Fruit fly (Drosophila melanogaster) whole organism, wandering third instar larva: ENCODE data around the gene ZnT33D.

Experiments used
- CG9705 ChIP-seq: fragments of 200-800 bp; sonication (Bioruptor generic); optimal IDR thresholded peaks from 2 replicates; lab custom pipeline; 2018; ENCODE audit warnings: missing biosample characterization, mild to moderate bottlenecking, missing genetic modification characterization
- Dfd ChIP-seq: fragments of >200 bp; optimal IDR thresholded peaks from 2 replicates; lab custom pipeline; 2017; ENCODE audit warnings: missing biosample characterization, missing genetic modification characterization
- GATAd ChIP-seq: sonication (Bioruptor generic); optimal IDR thresholded peaks from 2 replicates; lab custom pipeline; 2016; ENCODE audit warnings: missing biosample characterization, missing genetic modification characterization
- Hnf4 ChIP-seq: fragments of 200-800 bp; sonication (Bioruptor generic); optimal IDR thresholded peaks from 2 replicates; lab custom pipeline; 2016; ENCODE audit warnings: missing biosample characterization, mild to moderate bottlenecking, missing genetic modification characterization
- Hr78 ChIP-seq: fragments of >200 bp; optimal IDR thresholded peaks from 2 replicates; lab custom pipeline; 2017; ENCODE audit warnings: missing biosample characterization, missing genetic modification characterization
- Jra ChIP-seq: sonication (Bioruptor generic); optimal IDR thresholded peaks from 2 replicates; lab custom pipeline; 2016; ENCODE audit warnings: missing biosample characterization, missing genetic modification characterization
- Mio ChIP-seq: sonication (Bioruptor generic); optimal IDR thresholded peaks from 2 replicates; lab custom pipeline; 2016; ENCODE audit warnings: missing biosample characterization, missing genetic modification characterization
- Myc ChIP-seq: fragments of >200 bp; optimal IDR thresholded peaks from 2 replicates; lab custom pipeline; 2017
- N ChIP-seq: fragments of >200 bp; optimal IDR thresholded peaks from 2 replicates; lab custom pipeline; 2018; ENCODE audit warnings: missing biosample characterization, missing external identifiers, missing genetic modification characterization
- OdsH ChIP-seq: fragments of 200-800 bp; sonication (Bioruptor generic); optimal IDR thresholded peaks from 2 replicates; lab custom pipeline; 2016; ENCODE audit warnings: missing biosample characterization, mild to moderate bottlenecking, missing genetic modification characterization
- Rel ChIP-seq, 2 experiments: fragments of 200-800 bp; sonication (Bioruptor generic) in 1 of 2; optimal IDR thresholded peaks; 2 replicates in 1 of 2; 3 replicates in 1 of 2; lab custom pipeline; 2016 to 2019; ENCODE audit warnings: mild to moderate bottlenecking in 2 of 2, missing biosample characterization in 2 of 2, missing genetic modification characterization in 2 of 2, moderate library complexity in 1 of 2
- Sp1 ChIP-seq: fragments of 200-800 bp; sonication (Bioruptor generic); optimal IDR thresholded peaks from 3 replicates; lab custom pipeline; 2019; ENCODE audit warnings: missing biosample characterization, mild to moderate bottlenecking, missing genetic modification characterization, moderate library complexity
- Vsx2 ChIP-seq: fragments of 200-300, 225-300 bp; sonication (Bioruptor generic); optimal IDR thresholded peaks from 2 replicates; lab custom pipeline; 2018; ENCODE audit warnings: missing biosample characterization, missing genetic modification characterization; ENCODE audit not compliant: partially characterized antibody
- br ChIP-seq: fragments of 200-800 bp; sonication (Bioruptor generic); optimal IDR thresholded peaks from 2 replicates; lab custom pipeline; 2016; ENCODE audit warnings: missing biosample characterization, missing genetic modification characterization
- brk ChIP-seq: fragments of 200-800 bp; sonication (Bioruptor generic); optimal IDR thresholded peaks from 2 replicates; lab custom pipeline; 2016; ENCODE audit warnings: missing biosample characterization, mild to moderate bottlenecking, missing genetic modification characterization
- dl ChIP-seq, 2 experiments: fragments of 175-275, 200-275 bp in 1 of 2; fragments of 200-275 bp in 1 of 2; sonication (Bioruptor generic); optimal IDR thresholded peaks; lab custom pipeline; 2018; ENCODE audit warnings: mild to moderate bottlenecking in 2 of 2, missing biosample characterization in 2 of 2, missing genetic modification characterization in 2 of 2, moderate library complexity in 2 of 2; ENCODE audit not compliant: partially characterized antibody in 2 of 2, insufficient read depth in 1 of 2
- dmrt93B ChIP-seq: fragments of 200-800 bp; sonication (Bioruptor generic); optimal IDR thresholded peaks from 2 replicates; lab custom pipeline; 2018; ENCODE audit warnings: missing biosample characterization, mild to moderate bottlenecking, missing genetic modification characterization
- ey ChIP-seq: fragments of 200-800 bp; sonication (Bioruptor generic); optimal IDR thresholded peaks from 2 replicates; lab custom pipeline; 2016; ENCODE audit warnings: missing biosample characterization, missing genetic modification characterization
- foxo ChIP-seq, 2 experiments: fragments of 200-800 bp; sonication (Bioruptor generic); optimal IDR thresholded peaks; 2 replicates in 1 of 2; 3 replicates in 1 of 2; lab custom pipeline; 2016 to 2017; ENCODE audit warnings: missing biosample characterization in 2 of 2, missing genetic modification characterization in 2 of 2
- fru ChIP-seq: fragments of 200-800 bp; sonication (Bioruptor generic); optimal IDR thresholded peaks from 3 replicates; lab custom pipeline; 2016; ENCODE audit warnings: missing biosample characterization, mild to moderate bottlenecking, missing genetic modification characterization
- h ChIP-seq: fragments of 200-800 bp; sonication (Bioruptor generic); optimal IDR thresholded peaks from 3 replicates; lab custom pipeline; 2016; ENCODE audit warnings: missing biosample characterization, mild to moderate bottlenecking, missing genetic modification characterization
- jim ChIP-seq: fragments of 175-275, 200-325 bp; sonication (Bioruptor generic); optimal IDR thresholded peaks from 2 replicates; lab custom pipeline; 2016; ENCODE audit warnings: missing biosample characterization, mild to moderate bottlenecking, missing genetic modification characterization
- lola ChIP-seq: fragments of >200 bp; optimal IDR thresholded peaks from 2 replicates; lab custom pipeline; 2017; ENCODE audit warnings: missing biosample characterization, missing genetic modification characterization
- pan ChIP-seq: fragments of >200 bp; optimal IDR thresholded peaks from 2 replicates; lab custom pipeline; 2017
- psq ChIP-seq: fragments of 200-800 bp; sonication (Bioruptor generic); optimal IDR thresholded peaks from 3 replicates; lab custom pipeline; 2017; ENCODE audit warnings: missing biosample characterization, mild to moderate bottlenecking, missing genetic modification characterization, moderate library complexity
- rgr ChIP-seq: fragments of 200-800 bp; sonication (Bioruptor generic); optimal IDR thresholded peaks from 3 replicates; lab custom pipeline; 2016; ENCODE audit warnings: missing biosample characterization, mild to moderate bottlenecking, missing genetic modification characterization
- sv ChIP-seq: fragments of 200-800 bp; sonication (Bioruptor generic); optimal IDR thresholded peaks from 3 replicates; lab custom pipeline; 2016; ENCODE audit warnings: missing biosample characterization, missing genetic modification characterization
- tai ChIP-seq: sonication (Bioruptor generic); optimal IDR thresholded peaks from 2 replicates; lab custom pipeline; 2016; ENCODE audit warnings: missing biosample characterization, missing genetic modification characterization
- usp ChIP-seq: fragments of >200 bp; optimal IDR thresholded peaks from 2 replicates; lab custom pipeline; 2017; ENCODE audit warnings: missing biosample characterization, missing genetic modification characterization
- woc ChIP-seq: sonication (Bioruptor generic); optimal IDR thresholded peaks from 2 replicates; lab custom pipeline; 2016; ENCODE audit warnings: missing biosample characterization, mild to moderate bottlenecking, missing genetic modification characterization

The ZnT33D gene

DNA sequence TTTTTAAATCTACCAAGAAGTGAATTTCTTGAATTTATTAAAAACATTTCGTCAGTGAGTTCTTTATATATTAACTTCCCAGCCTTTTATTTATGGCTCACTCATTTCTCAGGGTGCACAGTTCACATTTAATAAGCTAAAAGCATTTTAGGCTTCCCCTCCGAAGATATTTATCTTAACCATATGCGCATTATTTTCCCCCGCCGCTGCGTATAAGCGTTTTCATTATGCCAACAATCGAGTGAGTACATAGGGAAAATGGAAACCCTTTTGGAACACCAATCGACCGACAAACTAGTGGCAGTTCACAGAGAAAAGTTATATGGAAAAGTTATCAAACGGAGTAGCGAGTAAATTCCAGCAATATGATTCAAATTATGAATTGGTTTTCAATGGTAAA, 26.3 kb upstream of the ZnT33D start, which contains the start of gene Gr33a:
TSS of gene Gr33a (plus strand) at position 301 of the 400 bp plus-strand sequence.
- TF ChIP-seq foxo (GFP tag; optimal IDR thresholded peaks at IDR 0.05; lab: Kevin White, UChicago) (no peak), N (GFP tag; lab: Kevin White, UChicago) (no peak), Vsx2 (GFP tag; lab: Kevin White, UChicago) (no peak), psq (GFP tag; lab: Kevin White, UChicago) (no peak), GATAd (GFP tag; lab: Kevin White, UChicago) (no peak), Mio (GFP tag; lab: Kevin White, UChicago) (no peak), CG9705 (GFP tag; lab: Kevin White, UChicago) (no peak), Hnf4 (GFP tag; lab: Kevin White, UChicago) (no peak)

DNA sequence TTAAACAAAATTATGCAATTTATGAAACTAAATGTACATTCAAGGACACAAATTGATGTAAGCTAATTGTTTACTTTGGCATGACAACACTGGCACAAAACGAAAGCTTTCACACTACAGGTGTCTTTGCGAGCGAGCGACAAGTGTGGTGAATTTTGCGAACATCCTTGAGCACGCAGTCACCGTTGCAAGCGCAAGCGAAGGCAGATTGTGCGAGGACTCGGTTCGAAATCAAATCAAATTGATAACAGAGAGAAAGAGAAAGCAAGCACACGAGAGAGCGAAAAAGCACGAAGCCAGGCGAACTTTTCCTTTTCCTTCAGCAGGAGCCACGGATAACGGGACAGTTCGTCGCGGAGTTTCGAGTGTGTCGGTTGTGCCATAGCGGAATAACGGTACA, 21.6 kb upstream of the ZnT33D start, which contains the start of gene CG31760:
TSS of gene CG31760 (plus strand) at position 342 of the 400 bp plus-strand sequence.
- no peak for TF ChIP-seq brk
- no peak for TF ChIP-seq GATAd (GFP tag; lab: Kevin White, UChicago)
- TF ChIP-seq Rel (GFP tag; optimal IDR thresholded peaks at IDR 0.05; lab: Kevin White, UChicago), result no peak
- TF ChIP-seq Rel (tag; optimal IDR thresholded peaks at IDR 0.05; lab: Kevin White, UChicago), result no peak
- TF ChIP-seq br, result no peak
- no peak for TF ChIP-seq ey (GFP tag; lab: Kevin White, UChicago)

DNA sequence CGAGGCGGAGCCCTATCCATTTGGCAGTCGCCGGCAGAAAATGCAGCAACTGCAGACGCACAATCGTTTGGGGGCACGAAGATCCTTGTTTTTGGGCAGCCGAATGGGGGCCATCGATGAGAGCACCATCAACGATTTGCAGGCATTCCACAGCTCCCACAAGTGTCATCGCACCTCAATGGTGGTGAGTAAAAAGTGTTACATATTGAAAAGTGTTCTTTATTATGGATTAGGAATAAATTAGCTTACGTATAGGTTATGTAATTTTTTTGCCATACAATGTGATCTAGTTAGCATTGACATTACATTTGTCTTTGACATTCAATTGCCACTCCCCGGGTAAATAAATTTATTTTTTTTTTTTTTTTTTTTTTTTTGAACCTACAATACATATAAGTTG, 2.6 kb upstream of the ZnT33D start, which contains the start of gene CG31861:
TSS of gene CG31861 (plus strand) at position 301 of the 400 bp plus-strand sequence.
- TF ChIP-seq Myc (lab: Kevin White, UChicago) (no peak), rgr (GFP tag; lab: Kevin White, UChicago) (no peak), Dfd (no peak), pan (lab: Kevin White, UChicago) (no peak), Jra (GFP tag; lab: Kevin White, UChicago) (no peak), lola (GFP tag; lab: Kevin White, UChicago) (no peak), h (GFP tag; lab: Kevin White, UChicago) (no peak), Sp1 (GFP tag; lab: Kevin White, UChicago) (no peak), Hnf4 (GFP tag; lab: Kevin White, UChicago) (no peak), usp (no peak), Hr78 (GFP tag; lab: Kevin White, UChicago) (no peak), dmrt93B (GFP tag; lab: Kevin White, UChicago) (no peak), foxo (GFP tag; optimal IDR thresholded peaks at IDR 0.05; lab: Kevin White, UChicago) (no peak), tai (GFP tag; lab: Kevin White, UChicago) (no peak)

DNA sequence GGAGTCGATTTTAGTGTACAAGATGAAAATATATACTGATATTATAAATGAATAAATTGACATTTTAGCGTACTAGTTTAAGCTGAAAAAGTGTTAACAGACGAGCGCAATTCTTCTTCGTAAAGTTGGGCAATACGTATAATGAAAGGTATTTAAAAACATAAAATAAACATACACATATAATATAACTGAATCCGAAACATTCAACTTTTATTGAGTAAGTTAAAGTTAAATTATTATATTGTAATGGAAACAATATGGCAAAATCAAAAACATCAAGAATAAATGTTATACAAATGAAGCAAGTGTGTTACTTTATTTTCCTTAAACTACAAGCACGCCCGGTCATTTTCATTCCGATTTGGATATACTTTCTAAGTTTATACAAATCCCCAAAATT, 6.2 kb downstream of the ZnT33D start, which contains the start of gene CG17217:
TSS of gene CG17217 (plus strand) at position 301 of the 400 bp plus-strand sequence.
- no peak for TF ChIP-seq foxo (GFP tag; optimal IDR thresholded peaks at IDR 0.05; lab: Kevin White, UChicago)
- TF ChIP-seq Hr78 (GFP tag; lab: Kevin White, UChicago), result no peak
- no peak for TF ChIP-seq brk
- TF ChIP-seq jim, result no peak
- TF ChIP-seq rgr (GFP tag; lab: Kevin White, UChicago), result no peak
- TF ChIP-seq Sp1 (GFP tag; lab: Kevin White, UChicago), result no peak
- TF ChIP-seq ey (GFP tag; lab: Kevin White, UChicago), result no peak
- no peak for TF ChIP-seq h (GFP tag; lab: Kevin White, UChicago)
- no peak for TF ChIP-seq sv (GFP tag; lab: Kevin White, UChicago)
- TF ChIP-seq Vsx2 (GFP tag; lab: Kevin White, UChicago), result no peak
- TF ChIP-seq woc (GFP tag; lab: Kevin White, UChicago), result no peak
- no peak for TF ChIP-seq GATAd (GFP tag; lab: Kevin White, UChicago)
- no peak for TF ChIP-seq Jra (GFP tag; lab: Kevin White, UChicago)
- no peak for TF ChIP-seq psq (GFP tag; lab: Kevin White, UChicago)
- TF ChIP-seq OdsH (GFP tag; lab: Kevin White, UChicago), result no peak
- TF ChIP-seq N (GFP tag; lab: Kevin White, UChicago), result no peak
- TF ChIP-seq Rel (GFP tag; optimal IDR thresholded peaks at IDR 0.05; lab: Kevin White, UChicago), result no peak
- no peak for TF ChIP-seq Rel (tag; optimal IDR thresholded peaks at IDR 0.05; lab: Kevin White, UChicago)

DNA sequence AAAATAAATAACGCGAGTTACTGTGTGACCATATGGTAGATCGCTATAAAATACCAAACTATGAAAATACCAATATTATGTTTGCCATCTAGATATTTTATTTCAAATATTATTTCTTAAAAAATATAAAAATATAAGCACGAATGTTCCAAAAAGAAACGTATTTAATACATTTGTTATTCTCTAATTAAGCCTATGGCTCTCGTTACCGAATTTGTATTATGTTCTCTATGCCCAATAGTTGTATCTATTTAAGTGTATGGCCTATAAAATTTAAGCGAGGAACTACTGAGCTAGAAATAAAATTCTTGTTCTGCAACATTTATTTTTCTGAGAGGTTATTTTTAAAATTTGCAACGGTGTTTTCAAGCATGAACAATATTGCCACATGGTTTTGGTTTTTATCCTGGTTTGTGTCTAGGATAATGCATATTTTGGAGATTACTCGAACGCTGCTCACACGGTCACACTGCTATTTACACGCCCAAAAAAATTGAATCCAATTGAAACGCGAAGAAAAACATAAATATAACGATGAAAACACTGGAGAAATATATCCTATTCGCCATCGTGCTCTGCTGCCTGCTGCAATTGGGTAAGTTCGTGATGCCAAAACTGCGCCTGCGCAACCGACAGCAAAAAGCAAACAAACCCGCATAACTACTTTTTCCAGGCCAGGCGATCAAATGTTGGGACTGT, 8.6 kb downstream of the ZnT33D start, which contains the start of the genes CG6583 and crok:
TSS of gene CG6583 (minus strand) at position 51 of the 699 bp plus-strand sequence.
TSS of gene crok (plus strand) at position 446 of the 699 bp plus-strand sequence.
- TF ChIP-seq fru (GFP tag; lab: Kevin White, UChicago) (no peak), dl (GFP tag; optimal IDR thresholded peaks at IDR 0.05; lab: Kevin White, UChicago; ENCODE audit: insufficient read depth in 1 of 2, partially characterized antibody in 2 of 2) (no peak), dmrt93B (GFP tag; lab: Kevin White, UChicago) (no peak), tai (GFP tag; lab: Kevin White, UChicago) (no peak)
